Fruit fly (Drosophila melanogaster): Measurements from ENCODE around the gene D.

dm6 chr3L:14146386-14146785 is 32.0 kb downstream of the D start:
- TF ChIP-seq CG8478 (optimal IDR thresholded peaks at IDR 0.05), result no peak
- no peak for TF ChIP-seq CTCF (optimal IDR thresholded peaks at IDR 0.05)

Data from S2 (cell line).